Worm (Caenorhabditis elegans): ENCODE measurements around the gene Y51B9A.14.

The Y51B9A.14 gene

DNA sequence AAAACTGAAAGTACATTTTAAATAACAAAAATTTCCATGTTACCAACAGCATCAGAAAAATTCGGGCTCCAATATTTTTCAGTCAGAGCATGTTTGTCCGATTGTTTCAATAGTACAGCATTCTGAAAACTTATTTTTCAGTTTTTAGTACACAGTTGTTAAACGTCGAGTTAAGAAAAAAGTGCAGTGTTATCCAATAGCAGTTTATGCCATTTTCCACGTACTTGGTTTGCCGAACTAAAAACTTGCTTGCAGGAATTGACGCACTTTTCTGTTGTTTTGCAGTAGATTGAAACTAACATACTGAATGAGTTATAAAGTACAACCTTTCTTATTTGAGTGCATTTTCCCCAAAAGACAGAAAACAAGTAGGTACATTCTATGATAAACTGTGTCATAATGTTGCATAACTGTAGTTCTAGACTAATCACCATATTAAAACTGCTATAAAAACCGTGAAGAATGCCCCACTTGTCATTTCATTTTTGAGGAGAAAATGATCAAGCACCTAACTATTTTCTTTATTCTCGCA, at the start of gene Y51B9A.14, which contains the start of gene Y51B9A.8:
TSS of gene Y51B9A.14 (minus strand) at position 101 of the 532 bp plus-strand sequence.
TSS of gene Y51B9A.8 (plus strand) at position 482 of the 532 bp plus-strand sequence.
- TF ChIP-seq blmp-1 (tag; optimal IDR thresholded peaks at IDR 0.05; ENCODE audit: insufficient read depth): no peak
- no peak for TF ChIP-seq F13H6.1 (tag; optimal IDR thresholded peaks at IDR 0.05)
- no peak for TF ChIP-seq nhr-23 (tag; optimal IDR thresholded peaks at IDR 0.05)
- TF ChIP-seq nhr-77 (tag; optimal IDR thresholded peaks at IDR 0.05): no peak
- TF ChIP-seq alr-1 (tag; optimal IDR thresholded peaks at IDR 0.05): no peak
- TF ChIP-seq mbf-1 (tag; optimal IDR thresholded peaks at IDR 0.05): no peak
- TF ChIP-seq zag-1 (tag; optimal IDR thresholded peaks at IDR 0.05): no peak
- TF ChIP-seq unc-62 (GFP tag; optimal IDR thresholded peaks at IDR 0.05): no peak
- no peak for TF ChIP-seq mab-5 (tag; optimal IDR thresholded peaks at IDR 0.05)
- TF ChIP-seq sma-3 (GFP tag; optimal IDR thresholded peaks at IDR 0.05): no peak
- TF ChIP-seq nhr-11 (tag; optimal IDR thresholded peaks at IDR 0.05): no peak

DNA sequence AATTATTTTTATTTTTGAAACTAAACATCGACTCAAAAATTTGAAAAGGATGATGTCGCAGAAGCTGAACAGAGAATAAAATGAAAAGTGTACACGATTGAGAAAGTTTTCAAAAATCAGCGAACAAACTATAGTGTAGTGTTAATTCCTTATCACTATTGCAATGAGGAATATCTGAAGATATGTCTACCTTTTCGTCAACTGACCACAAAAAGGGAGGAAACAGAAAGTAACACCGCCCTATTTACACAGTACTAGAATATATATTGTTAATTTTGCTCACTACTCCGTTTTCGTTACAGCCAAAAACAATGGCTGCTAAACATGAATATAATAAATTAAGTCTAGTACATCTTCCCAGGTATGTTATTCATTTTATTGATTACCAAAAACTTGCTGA, 49.7 kb upstream of the Y51B9A.14 start, which contains the start of gene chil-18:
TSS of gene chil-18 (plus strand) at position 301 of the 400 bp plus-strand sequence.
- no peak for TF ChIP-seq nhr-129 (tag; optimal IDR thresholded peaks at IDR 0.05)

DNA sequence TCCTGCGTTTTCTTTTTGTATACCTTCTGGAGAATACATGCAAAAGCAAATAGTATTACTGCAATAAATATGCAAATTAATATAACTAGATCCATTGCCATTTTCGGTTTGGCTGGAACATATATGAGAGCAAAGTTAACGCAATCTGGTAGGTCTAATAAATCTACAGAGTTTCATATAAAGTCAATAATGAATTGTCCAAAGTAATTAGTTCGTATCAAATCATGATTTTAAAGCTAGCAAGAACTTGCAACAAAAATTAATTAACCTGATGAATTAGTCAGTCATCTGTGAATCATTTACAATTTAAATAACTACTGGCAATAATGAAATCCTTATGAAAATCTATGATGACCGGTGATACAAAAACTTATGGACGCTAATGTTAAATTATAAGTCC, 47.1 kb upstream of the Y51B9A.14 start, which contains the start of gene R09D1.13:
TSS of gene R09D1.13 (minus strand) at position 101 of the 400 bp plus-strand sequence.
- TF ChIP-seq unc-39 (tag; optimal IDR thresholded peaks at IDR 0.05): no peak
- no peak for TF ChIP-seq sma-9 (GFP tag; optimal IDR thresholded peaks at IDR 0.05)
- TF ChIP-seq sma-9 (tag; optimal IDR thresholded peaks at IDR 0.05): no peak
- TF ChIP-seq peb-1 (tag; optimal IDR thresholded peaks at IDR 0.05): no peak
- TF ChIP-seq lin-11 (tag; optimal IDR thresholded peaks at IDR 0.05): no peak

DNA sequence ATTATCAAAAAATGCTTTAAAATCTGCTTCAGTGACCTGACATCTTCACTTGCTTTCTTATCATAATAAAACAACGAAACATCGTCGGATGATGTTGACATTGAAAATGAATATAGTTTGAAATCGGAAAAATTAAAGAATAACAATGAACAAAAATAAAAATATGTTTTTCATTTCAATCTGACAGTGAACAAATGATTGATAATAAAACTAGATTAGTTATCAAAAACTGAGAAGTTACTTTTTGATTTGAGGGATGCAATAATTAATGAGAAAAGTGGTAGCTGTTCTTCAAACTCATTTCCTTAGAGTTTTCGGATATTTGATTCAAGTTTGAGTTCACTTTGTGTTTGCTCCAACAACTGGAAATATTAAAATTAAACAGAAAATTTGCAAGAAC, 45.3 kb upstream of the Y51B9A.14 start, which contains the start of gene chil-15:
TSS of gene chil-15 (minus strand) at position 101 of the 400 bp plus-strand sequence.
- TF ChIP-seq nhr-237 (tag; optimal IDR thresholded peaks at IDR 0.05) (no peak), snpc-4 (tag; optimal IDR thresholded peaks at IDR 0.05) (no peak), ztf-1 (GFP tag; conservative IDR thresholded peaks at IDR 0.05) (no peak), R02D3.7 (tag; optimal IDR thresholded peaks at IDR 0.05) (no peak)

- TF ChIP-seq ceh-16 (tag; optimal IDR thresholded peaks at IDR 0.05) (no peak), nhr-77 (tag; optimal IDR thresholded peaks at IDR 0.05) (no peak), unc-55 (GFP tag; optimal IDR thresholded peaks at IDR 0.05) (no peak), ztf-1 (GFP tag; conservative IDR thresholded peaks at IDR 0.05) (no peak), sma-3 (GFP tag; optimal IDR thresholded peaks at IDR 0.05) (no peak), nhr-10 (tag; optimal IDR thresholded peaks at IDR 0.05) (no peak), Y55F3AM.14 (GFP tag; optimal IDR thresholded peaks at IDR 0.05) (no peak), snpc-4 (tag; optimal IDR thresholded peaks at IDR 0.05) (no peak), gmeb-1 (tag; optimal IDR thresholded peaks at IDR 0.05) (no peak), elt-3 (tag; optimal IDR thresholded peaks at IDR 0.05) (no peak), mbf-1 (tag; optimal IDR thresholded peaks at IDR 0.05) (no peak), elt-1 (tag; optimal IDR thresholded peaks at IDR 0.05) (no peak), ztf-4 (tag; optimal IDR thresholded peaks at IDR 0.05) (no peak), dmd-4 (tag; optimal IDR thresholded peaks at IDR 0.05) (no peak)
These were observed 43.6 kb upstream of the Y51B9A.14 start, which contains the start of gene chil-16 for ce11 chrII:9441838-9442237. TSS of gene chil-16 (minus strand) at chrII:9441938.

DNA sequence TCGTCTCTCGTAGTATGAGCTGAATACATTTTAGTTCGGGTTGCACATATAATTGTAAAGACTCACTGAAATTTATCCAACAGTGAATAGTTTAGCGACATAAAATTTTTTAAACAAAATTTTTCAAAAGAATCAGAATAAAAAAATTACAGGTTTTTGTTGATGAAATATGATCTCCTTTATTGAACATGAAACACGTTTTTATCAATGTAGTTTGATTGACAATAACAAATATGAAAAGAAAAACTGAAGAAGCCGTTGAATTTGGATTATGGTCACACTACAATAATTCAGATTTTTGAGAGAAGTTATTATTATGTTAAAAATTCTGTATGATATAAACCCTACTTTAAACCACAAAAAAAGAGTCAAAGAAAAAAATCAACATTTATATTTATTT, 41.8 kb upstream of the Y51B9A.14 start, which contains the start of gene chil-17:
TSS of gene chil-17 (minus strand) at position 101 of the 400 bp plus-strand sequence.
- no peak for TF ChIP-seq nhr-77 (tag; optimal IDR thresholded peaks at IDR 0.05)
- no peak for TF ChIP-seq nhr-10 (tag; optimal IDR thresholded peaks at IDR 0.05)
- TF ChIP-seq mdl-1 (tag; optimal IDR thresholded peaks at IDR 0.05): no peak
- TF ChIP-seq fos-1 (tag; optimal IDR thresholded peaks at IDR 0.05): no peak
- no peak for TF ChIP-seq nhr-23 (tag; optimal IDR thresholded peaks at IDR 0.05)
- no peak for TF ChIP-seq R02D3.7 (tag; optimal IDR thresholded peaks at IDR 0.05)
- no peak for TF ChIP-seq alr-1 (tag; optimal IDR thresholded peaks at IDR 0.05)
- no peak for TF ChIP-seq elt-3 (tag; optimal IDR thresholded peaks at IDR 0.05)
- TF ChIP-seq ZK546.5 (tag; optimal IDR thresholded peaks at IDR 0.05): no peak

Measured in whole organism, L2 larva.